Worm (Caenorhabditis elegans) whole organism, midembryonic: ENCODE data around the gene ZK1320.7.

Experiments
- T22C8.4 ChIP-seq: fragments of 200-800 bp; sonication (Bioruptor generic); IDR thresholded peaks from 2 replicates; pipeline ENCODE4 v1.3.6; 2022; ENCODE audit warnings: missing genetic modification characterization, missing compliant biosample characterization
- cog-1 ChIP-seq: sonication (generic microtip); optimal IDR thresholded peaks from 2 replicates; lab custom pipeline; 2016; ENCODE audit warnings: missing genetic modification characterization, missing compliant biosample characterization
- flt-1 ChIP-seq: fragments of 200-800 bp; sonication (Bioruptor generic); IDR thresholded peaks from 2 replicates; pipeline ENCODE4 v1.3.6; 2022; ENCODE audit warnings: missing genetic modification characterization, missing compliant biosample characterization
- klf-2 ChIP-seq: fragments of 200-800 bp; sonication (Bioruptor generic); conservative IDR thresholded peaks from 2 replicates; pipeline ENCODE4 v1.3.6; 2022; ENCODE audit warnings: missing genetic modification reagents, missing genetic modification characterization, missing compliant biosample characterization
- med-1 ChIP-seq: sonication (generic microtip); optimal IDR thresholded peaks from 2 replicates; lab custom pipeline; 2017; ENCODE audit warnings: missing genetic modification characterization, mild to moderate bottlenecking, missing compliant biosample characterization, antibody characterized with exemption, missing genetic modification reagents; ENCODE audit not compliant: insufficient read depth
- ref-1 ChIP-seq: fragments of 200-800 bp; sonication (Bioruptor generic); conservative IDR thresholded peaks from 2 replicates; pipeline ENCODE4 v1.3.6; 2022; ENCODE audit warnings: missing genetic modification reagents, missing genetic modification characterization, missing compliant biosample characterization
- tab-1 ChIP-seq: fragments of 200-800 bp; sonication (Bioruptor generic); IDR thresholded peaks from 2 replicates; pipeline ENCODE4 v1.3.6; 2022; ENCODE audit warnings: missing genetic modification characterization, missing compliant biosample characterization
- ztf-23 ChIP-seq: fragments of 200-800 bp; sonication (Bioruptor generic); IDR thresholded peaks from 2 replicates; pipeline ENCODE4 v1.3.6; 2022; ENCODE audit warnings: missing genetic modification reagents, missing genetic modification characterization, missing compliant biosample characterization
- ztf-29 ChIP-seq: fragments of 200-800 bp; sonication (Bioruptor generic); IDR thresholded peaks from 2 replicates; pipeline ENCODE4 v1.3.6; 2022; ENCODE audit warnings: missing genetic modification reagents, missing genetic modification characterization, missing compliant biosample characterization

Gene ZK1320.7

ce11 chrII:9682044-9682443 lies 10.6 kb downstream of the ZK1320.7 start:
- no peak for TF ChIP-seq flt-1 (GFP tag; lab: Robert Waterston, UW)

- TF ChIP-seq flt-1 (GFP tag; lab: Robert Waterston, UW) (no peak), tab-1 (GFP tag; lab: Robert Waterston, UW) (no peak), klf-2 (GFP tag; lab: Robert Waterston, UW) (no peak), cog-1 (tag; lab: Kevin White, UChicago) (no peak), ztf-23 (GFP tag; lab: Robert Waterston, UW) (no peak), ref-1 (GFP tag; lab: Robert Waterston, UW) (no peak)
Observed at ce11 chrII:9684175-9684574, 12.8 kb downstream of the ZK1320.7 start.

- TF ChIP-seq flt-1 (GFP tag; lab: Robert Waterston, UW) (no peak), med-1 (GFP tag; lab: Kevin White, UChicago) (no peak), T22C8.4 (GFP tag; lab: Robert Waterston, UW) (no peak), ztf-23 (GFP tag; lab: Robert Waterston, UW) (no peak), ztf-29 (GFP tag; lab: Robert Waterston, UW) (no peak), klf-2 (GFP tag; lab: Robert Waterston, UW) (no peak)
Observed at ce11 chrII:9686663-9687193, 15.3 kb downstream of the ZK1320.7 start, which contains the start of gene ZK1320.9. TSS of gene ZK1320.9 (minus strand) at chrII:9686713.

- TF ChIP-seq ztf-23 (GFP tag; lab: Robert Waterston, UW) (no peak), tab-1 (GFP tag; lab: Robert Waterston, UW) (no peak), ztf-29 (GFP tag; lab: Robert Waterston, UW) (no peak), klf-2 (GFP tag; lab: Robert Waterston, UW) (no peak), flt-1 (GFP tag; lab: Robert Waterston, UW) (no peak), med-1 (GFP tag; lab: Kevin White, UChicago) (no peak)
Observed at ce11 chrII:9690067-9690632, 18.7 kb downstream of the ZK1320.7 start.

ce11 chrII:9691839-9692238 lies 20.4 kb downstream of the ZK1320.7 start, which contains the start of gene nlp-11:
TSS of gene nlp-11 (minus strand) at chrII:9691939.
- no peak for TF ChIP-seq flt-1 (GFP tag; lab: Robert Waterston, UW)
- no peak for TF ChIP-seq tab-1 (GFP tag; lab: Robert Waterston, UW)
- no peak for TF ChIP-seq cog-1 (tag; lab: Kevin White, UChicago)
- TF ChIP-seq T22C8.4 (GFP tag; lab: Robert Waterston, UW) = no peak
- TF ChIP-seq ref-1 (GFP tag; lab: Robert Waterston, UW) = no peak
- no peak for TF ChIP-seq ztf-29 (GFP tag; lab: Robert Waterston, UW)
- no peak for TF ChIP-seq ztf-23 (GFP tag; lab: Robert Waterston, UW)
- TF ChIP-seq klf-2 (GFP tag; lab: Robert Waterston, UW) = no peak
- no peak for TF ChIP-seq med-1 (GFP tag; lab: Kevin White, UChicago)

- TF ChIP-seq klf-2 (GFP tag; lab: Robert Waterston, UW) (no peak), cog-1 (tag; lab: Kevin White, UChicago) (no peak), tab-1 (GFP tag; lab: Robert Waterston, UW) (no peak), ztf-23 (GFP tag; lab: Robert Waterston, UW) (no peak), ztf-29 (GFP tag; lab: Robert Waterston, UW) (no peak), med-1 (GFP tag; lab: Kevin White, UChicago) (no peak), flt-1 (GFP tag; lab: Robert Waterston, UW) (no peak)
Observed at ce11 chrII:9695942-9696341, 24.5 kb downstream of the ZK1320.7 start.

- TF ChIP-seq klf-2 (GFP tag; lab: Robert Waterston, UW) = no peak
Observed at ce11 chrII:9700363-9700762, 29.0 kb downstream of the ZK1320.7 start, which contains the start of the genes Y53C12A.8 and Y53C12A.7. TSS of gene Y53C12A.8 (minus strand) at chrII:9700463. TSS of gene Y53C12A.7 (plus strand) at chrII:9700543.

- TF ChIP-seq ztf-29 (GFP tag; lab: Robert Waterston, UW) = no peak
- TF ChIP-seq klf-2 (GFP tag; lab: Robert Waterston, UW) = no peak
- no peak for TF ChIP-seq med-1 (GFP tag; lab: Kevin White, UChicago)
Observed at ce11 chrII:9703601-9704000, 32.2 kb downstream of the ZK1320.7 start, which contains the start of gene mop-25.2. TSS of gene mop-25.2 (minus strand) at chrII:9703701.

- TF ChIP-seq tab-1 (GFP tag; lab: Robert Waterston, UW) (no peak), T22C8.4 (GFP tag; lab: Robert Waterston, UW) (no peak), med-1 (GFP tag; lab: Kevin White, UChicago) (no peak)
Observed at ce11 chrII:9704746-9705145, 33.3 kb downstream of the ZK1320.7 start, which contains the start of gene Y53C12A.10. TSS of gene Y53C12A.10 (minus strand) at chrII:9704846.

ce11 chrII:9706207-9706606 lies 34.8 kb downstream of the ZK1320.7 start, which contains the start of gene Y53C12A.3:
TSS of gene Y53C12A.3 (minus strand) at chrII:9706240.
- TF ChIP-seq ztf-23 (GFP tag; lab: Robert Waterston, UW) = 0 out of 2 replicates have a peak, but pooled peaks have one; percentile 7
- TF ChIP-seq med-1 (GFP tag; lab: Kevin White, UChicago) = no peak
- TF ChIP-seq cog-1 (tag; lab: Kevin White, UChicago) = peak; percentile 23
